Worm (Caenorhabditis elegans) whole organism, L4 larva: ENCODE data around the gene F47B8.14.

ENCODE experiments used
- T26A8.4 ChIP-seq: fragments of 200-800 bp; sonication (Bioruptor generic); IDR thresholded peaks from 2 replicates; pipeline ENCODE4 v1.3.6; 2022; ENCODE audit warnings: missing genetic modification characterization, missing compliant biosample characterization
- Y48G9A.11 ChIP-seq: fragments of 200-800 bp; sonication (Bioruptor generic); IDR thresholded peaks from 2 replicates; pipeline ENCODE4 v1.3.6; 2022; ENCODE audit warnings: missing genetic modification reagents, missing genetic modification characterization, missing compliant biosample characterization
- ama-1 ChIP-seq: fragments of 150-350 bp; optimal IDR thresholded peaks from 2 replicates; lab custom pipeline; 2014; ENCODE audit warnings: inconsistent platforms, mixed read lengths
- ceh-82 ChIP-seq: sonication (generic microtip); optimal IDR thresholded peaks from 2 replicates; lab custom pipeline; 2017; ENCODE audit warnings: missing biosample characterization, missing genetic modification characterization
- dmd-8 ChIP-seq: fragments of 200-800 bp; sonication (Bioruptor generic); IDR thresholded peaks from 2 replicates; pipeline ENCODE4 v1.3.6; 2022; ENCODE audit warnings: missing genetic modification characterization, missing compliant biosample characterization
- fkh-10 ChIP-seq: fragments of 150-350 bp; optimal IDR thresholded peaks from 2 replicates; lab custom pipeline; 2014; ENCODE audit warnings: missing biosample characterization, missing genetic modification reagents, missing genetic modification characterization
- lin-29 ChIP-seq: fragments of 200-800 bp; sonication (Bioruptor generic); IDR thresholded peaks from 2 replicates; pipeline ENCODE4 v1.3.6; 2022; ENCODE audit warnings: missing genetic modification reagents, missing genetic modification characterization, missing compliant biosample characterization
- lin-39 ChIP-seq: fragments of 150-350 bp; optimal IDR thresholded peaks from 2 replicates; lab custom pipeline; 2014; ENCODE audit warnings: missing biosample characterization, missing genetic modification reagents, missing genetic modification characterization
- nhr-76 ChIP-seq: fragments of 150-350 bp; optimal IDR thresholded peaks from 2 replicates; lab custom pipeline; 2014; ENCODE audit warnings: missing biosample characterization, missing genetic modification characterization
- pqm-1 ChIP-seq: sonication (generic microtip); optimal IDR thresholded peaks from 2 replicates; lab custom pipeline; 2017; ENCODE audit warnings: missing biosample characterization, missing genetic modification characterization
- sdz-12 ChIP-seq: fragments of 200-800 bp; sonication (Bioruptor generic); optimal IDR thresholded peaks from 2 replicates; lab custom pipeline; 2018; ENCODE audit warnings: mild to moderate bottlenecking, missing genetic modification characterization, missing compliant biosample characterization
- skn-1 ChIP-seq: fragments of 150-350 bp; optimal IDR thresholded peaks from 2 replicates; lab custom pipeline; 2014; ENCODE audit warnings: missing biosample characterization, missing genetic modification characterization
- snpc-4 ChIP-seq: fragments of 150-350 bp; optimal IDR thresholded peaks from 2 replicates; lab custom pipeline; 2014; ENCODE audit warnings: missing biosample characterization, missing genetic modification characterization
- tra-1 ChIP-seq: fragments of 200-800 bp; sonication (Bioruptor generic); IDR thresholded peaks from 2 replicates; pipeline ENCODE4 v1.3.6; 2022; ENCODE audit warnings: missing genetic modification reagents, missing genetic modification characterization, missing compliant biosample characterization

- TF ChIP-seq lin-39 (tag; lab: Kevin White, UChicago) (no peak), ceh-82 (tag; lab: Kevin White, UChicago) (no peak), Y48G9A.11 (GFP tag; lab: Robert Waterston, UW) (no peak), nhr-76 (tag; lab: Kevin White, UChicago) (no peak), T26A8.4 (GFP tag; lab: Robert Waterston, UW) (no peak), sdz-12 (GFP tag; lab: Kevin White, UChicago) (no peak), skn-1 (tag; lab: Kevin White, UChicago) (no peak), ama-1 (lab: Kevin White, UChicago) (no peak), fkh-10 (GFP tag; lab: Kevin White, UChicago) (no peak), lin-29 (GFP tag; lab: Robert Waterston, UW) (no peak), dmd-8 (GFP tag; lab: Robert Waterston, UW) (no peak), snpc-4 (tag; lab: Kevin White, UChicago) (no peak), tra-1 (GFP tag; lab: Robert Waterston, UW) (no peak), pqm-1 (no peak)
Observed at ce11 chrV:14336655-14337054, 16.3 kb downstream of the F47B8.14 start, which contains the start of gene srm-6.
